Worm (Caenorhabditis elegans) whole organism, late embryonic: Measurements from ENCODE around the gene K12H4.6.

Source experiments
- ahr-1 ChIP-seq: sonication (generic microtip); optimal IDR thresholded peaks from 2 replicates; lab custom pipeline; 2016; ENCODE audit warnings: missing genetic modification characterization, missing compliant biosample characterization
- elt-2 ChIP-seq: sonication (generic microtip); optimal IDR thresholded peaks from 2 replicates; lab custom pipeline; 2016; ENCODE audit warnings: missing genetic modification reagents, missing genetic modification characterization, missing compliant biosample characterization
- fkh-10 ChIP-seq: fragments of 150-350 bp; optimal IDR thresholded peaks from 2 replicates; lab custom pipeline; 2014; ENCODE audit warnings: missing biosample characterization, missing genetic modification reagents, missing genetic modification characterization
- pha-2 ChIP-seq: sonication (generic microtip); optimal IDR thresholded peaks from 2 replicates; lab custom pipeline; 2017; ENCODE audit warnings: mild to moderate bottlenecking, missing genetic modification characterization, missing compliant biosample characterization
- pha-4 ChIP-seq: fragments of 150-350 bp; optimal IDR thresholded peaks from 2 replicates; lab custom pipeline; 2018; ENCODE audit warnings: missing biosample characterization, missing genetic modification reagents, missing genetic modification characterization
- pqm-1 ChIP-seq: sonication (generic microtip); optimal IDR thresholded peaks from 2 replicates; lab custom pipeline; 2016; ENCODE audit warnings: missing genetic modification characterization, missing compliant biosample characterization
- unc-55 ChIP-seq: sonication (generic microtip); optimal IDR thresholded peaks from 2 replicates; lab custom pipeline; 2017; ENCODE audit warnings: missing biosample characterization, missing genetic modification reagents, missing genetic modification characterization

DNA sequence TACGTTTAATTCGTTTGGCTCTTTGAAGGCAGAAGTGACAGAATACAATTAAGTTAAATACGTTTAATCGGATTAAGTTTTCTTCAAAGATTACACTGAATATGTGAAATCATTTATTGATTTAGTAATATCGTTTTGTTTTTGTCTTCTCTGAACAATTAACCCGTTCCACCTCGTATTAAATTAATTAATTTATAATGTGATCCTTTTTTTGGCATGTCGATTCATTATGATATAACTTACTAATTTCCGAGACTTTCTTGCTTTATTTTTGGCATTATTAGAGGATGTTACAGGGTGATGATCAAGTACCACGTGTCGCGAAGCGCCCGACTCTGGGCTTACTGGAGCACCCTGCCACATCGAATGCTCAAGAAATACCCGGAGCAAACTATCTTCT is 1.5 kb upstream of the K12H4.6 start, which contains the start of gene K12H4.5:
- no peak for TF ChIP-seq pha-4 (tag; lab: Kevin White, UChicago)
- no peak for TF ChIP-seq fkh-10
- TF ChIP-seq elt-2 (tag; lab: Kevin White, UChicago): no peak
- no peak for TF ChIP-seq unc-55 (GFP tag; lab: Kevin White, UChicago)
- TF ChIP-seq ahr-1 (tag; lab: Kevin White, UChicago): no peak
- no peak for TF ChIP-seq pha-2 (tag; lab: Kevin White, UChicago)
- TF ChIP-seq pqm-1: no peak
